Worm (Caenorhabditis elegans) whole organism, early embryonic: ENCODE data around the gene poml-4.
"Not testable (repeated sequence)": the region's sequence is repeated elsewhere in the genome, so short reads cannot be mapped to it uniquely, and the experiment has no call there.

Experiments
- B0310.2 ChIP-seq: sonication (generic microtip); optimal IDR thresholded peaks from 2 replicates; lab custom pipeline; 2016; ENCODE audit warnings: mild to moderate bottlenecking, missing genetic modification characterization, missing compliant biosample characterization
- F13C5.2 ChIP-seq: sonication (generic microtip); optimal IDR thresholded peaks from 2 replicates; lab custom pipeline; 2017; ENCODE audit warnings: mild to moderate bottlenecking, missing genetic modification characterization, inconsistent platforms, missing compliant biosample characterization
- aly-1 ChIP-seq: sonication (generic microtip); optimal IDR thresholded peaks from 2 replicates; lab custom pipeline; 2016; ENCODE audit warnings: missing genetic modification characterization, missing compliant biosample characterization
- ama-1 ChIP-seq: fragments of 150-350 bp; optimal IDR thresholded peaks from 2 replicates; lab custom pipeline; 2014
- ceh-13 ChIP-seq: fragments of 200-800 bp; sonication (Bioruptor generic); optimal IDR thresholded peaks from 2 replicates; lab custom pipeline; 2018; ENCODE audit warnings: mild to moderate bottlenecking, missing genetic modification characterization, missing compliant biosample characterization
- ceh-36 ChIP-seq: sonication (generic microtip); optimal IDR thresholded peaks from 2 replicates; lab custom pipeline; 2016; ENCODE audit warnings: missing genetic modification characterization, inconsistent platforms, missing compliant biosample characterization
- ets-7 ChIP-seq: sonication (generic microtip); optimal IDR thresholded peaks from 2 replicates; lab custom pipeline; 2016; ENCODE audit warnings: missing genotype, missing genetic modification characterization, missing compliant biosample characterization
- flt-1 ChIP-seq: fragments of 200-800 bp; sonication (Bioruptor generic); IDR thresholded peaks from 2 replicates; pipeline ENCODE4 v1.3.6; 2022; ENCODE audit warnings: missing genetic modification characterization, missing compliant biosample characterization
- hmbx-1 ChIP-seq: sonication (generic microtip); optimal IDR thresholded peaks from 2 replicates; lab custom pipeline; 2016; ENCODE audit warnings: mild to moderate bottlenecking, missing genetic modification characterization, missing compliant biosample characterization
- hmg-4 ChIP-seq: fragments of 200-800 bp; sonication (Bioruptor generic); optimal IDR thresholded peaks from 2 replicates; lab custom pipeline; 2018; ENCODE audit warnings: mild to moderate bottlenecking, missing genetic modification characterization, missing compliant biosample characterization
- hnd-1 ChIP-seq: sonication (generic microtip); optimal IDR thresholded peaks from 2 replicates; lab custom pipeline; 2016; ENCODE audit warnings: missing genetic modification characterization, missing compliant biosample characterization
- pes-1 ChIP-seq: fragments of 200-800 bp; sonication (Bioruptor generic); IDR thresholded peaks from 2 replicates; pipeline ENCODE4 v1.3.6; 2022; ENCODE audit warnings: missing genetic modification reagents, missing genetic modification characterization, missing compliant biosample characterization
- scrt-1 ChIP-seq: fragments of 200-800 bp; sonication (Bioruptor generic); IDR thresholded peaks from 2 replicates; pipeline ENCODE4 v1.3.6; 2022; ENCODE audit warnings: missing genetic modification characterization, missing compliant biosample characterization
- sea-1 ChIP-seq: fragments of 200-800 bp; sonication (Bioruptor generic); conservative IDR thresholded peaks from 2 replicates; pipeline ENCODE4 v1.3.6; 2022; ENCODE audit warnings: missing genetic modification characterization, missing compliant biosample characterization
- tbx-11 ChIP-seq: fragments of 200-800 bp; sonication (Bioruptor generic); IDR thresholded peaks from 2 replicates; pipeline ENCODE4 v1.3.6; 2022; ENCODE audit warnings: missing genetic modification characterization, missing compliant biosample characterization
- tbx-37 ChIP-seq: fragments of 200-800 bp; sonication (Bioruptor generic); conservative IDR thresholded peaks from 2 replicates; pipeline ENCODE4 v1.3.6; 2022; ENCODE audit warnings: missing genetic modification reagents, missing genetic modification characterization, missing compliant biosample characterization
- tra-4 ChIP-seq: sonication (generic microtip); optimal IDR thresholded peaks from 2 replicates; lab custom pipeline; 2017; ENCODE audit warnings: missing genetic modification characterization, missing compliant biosample characterization

Gene poml-4

ce11 chrII:1521956-1522355, 18.8 kb upstream of the poml-4 start:
- TF ChIP-seq ceh-13 (GFP tag; lab: Kevin White, UChicago) (no peak), pes-1 (GFP tag; lab: Robert Waterston, UW) (no peak), F13C5.2 (tag; lab: Kevin White, UChicago) (no peak), B0310.2 (tag; lab: Kevin White, UChicago) (no peak), tbx-11 (GFP tag; lab: Robert Waterston, UW) (no peak), ceh-36 (no peak), hmg-4 (no peak), sea-1 (no peak), flt-1 (GFP tag; lab: Robert Waterston, UW) (no peak), tra-4 (tag; lab: Kevin White, UChicago) (no peak), aly-1 (tag; lab: Kevin White, UChicago) (no peak)

- TF ChIP-seq hmbx-1 (tag; lab: Kevin White, UChicago) (no peak), tra-4 (tag; lab: Kevin White, UChicago) (no peak), F13C5.2 (tag; lab: Kevin White, UChicago) (no peak), ceh-36 (no peak), tbx-37 (GFP tag; lab: Robert Waterston, UW) (no peak), pes-1 (GFP tag; lab: Robert Waterston, UW) (no peak), flt-1 (GFP tag; lab: Robert Waterston, UW) (no peak), ceh-13 (GFP tag; lab: Kevin White, UChicago) (no peak), aly-1 (tag; lab: Kevin White, UChicago) (no peak), B0310.2 (tag; lab: Kevin White, UChicago) (no peak), hmg-4 (no peak), ama-1 (no peak), scrt-1 (GFP tag; lab: Robert Waterston, UW) (no peak)
These were observed 15.2 kb upstream of the poml-4 start, which contains the start of gene Y51H7BR.7 for ce11 chrII:1525498-1525897. Gene Y51H7BR.7 (minus strand): TSS chrII:1525598.

ce11 chrII:1529057-1529456, 11.7 kb upstream of the poml-4 start, which contains the start of gene Y51H7BR.4:
Gene Y51H7BR.4 (plus strand): TSS chrII:1529357.
- no peak for TF ChIP-seq aly-1 (tag; lab: Kevin White, UChicago)
- no peak for TF ChIP-seq tra-4 (tag; lab: Kevin White, UChicago)
- TF ChIP-seq ceh-13 (GFP tag; lab: Kevin White, UChicago): no peak
- TF ChIP-seq tbx-37 (GFP tag; lab: Robert Waterston, UW): no peak
- TF ChIP-seq tbx-11 (GFP tag; lab: Robert Waterston, UW): no peak
- TF ChIP-seq hmbx-1 (tag; lab: Kevin White, UChicago): no peak
- no peak for TF ChIP-seq B0310.2 (tag; lab: Kevin White, UChicago)
- no peak for TF ChIP-seq scrt-1 (GFP tag; lab: Robert Waterston, UW)
- TF ChIP-seq pes-1 (GFP tag; lab: Robert Waterston, UW): no peak
- no peak for TF ChIP-seq ets-7
- no peak for TF ChIP-seq sea-1
- no peak for TF ChIP-seq hnd-1
- TF ChIP-seq hmg-4: no peak
- no peak for TF ChIP-seq ama-1
- TF ChIP-seq ceh-36: no peak

ce11 chrII:1535931-1536330, 4.8 kb upstream of the poml-4 start, which contains the start of gene fbxb-43:
Gene fbxb-43 (plus strand): TSS chrII:1536231.
- TF ChIP-seq tra-4 (tag; lab: Kevin White, UChicago) (no peak), tbx-11 (GFP tag; lab: Robert Waterston, UW) (no peak), B0310.2 (tag; lab: Kevin White, UChicago) (no peak), ets-7 (no peak), scrt-1 (GFP tag; lab: Robert Waterston, UW) (no peak), aly-1 (tag; lab: Kevin White, UChicago) (no peak), tbx-37 (GFP tag; lab: Robert Waterston, UW) (no peak), hmbx-1 (tag; lab: Kevin White, UChicago) (no peak), pes-1 (GFP tag; lab: Robert Waterston, UW) (no peak), ceh-36 (no peak), ceh-13 (GFP tag; lab: Kevin White, UChicago) (no peak)

ce11 chrII:1537321-1537720, 3.4 kb upstream of the poml-4 start, which contains the start of gene fbxb-42:
Gene fbxb-42 (plus strand): TSS chrII:1537621.
- TF ChIP-seq tbx-37 (GFP tag; lab: Robert Waterston, UW): no peak
- no peak for TF ChIP-seq pes-1 (GFP tag; lab: Robert Waterston, UW)
- no peak for TF ChIP-seq F13C5.2 (tag; lab: Kevin White, UChicago)
- no peak for TF ChIP-seq tra-4 (tag; lab: Kevin White, UChicago)
- no peak for TF ChIP-seq hnd-1

ce11 chrII:1538589-1538988, 2.1 kb upstream of the poml-4 start, which contains the start of gene fbxb-44:
Gene fbxb-44 (plus strand): TSS chrII:1538889.
- no peak for TF ChIP-seq tbx-11 (GFP tag; lab: Robert Waterston, UW)
- no peak for TF ChIP-seq ets-7
- TF ChIP-seq scrt-1 (GFP tag; lab: Robert Waterston, UW): no peak
- no peak for TF ChIP-seq aly-1 (tag; lab: Kevin White, UChicago)

- not testable (repeated sequence) for TF ChIP-seq flt-1 (GFP tag; lab: Robert Waterston, UW); ceh-13 (GFP tag; lab: Kevin White, UChicago); sea-1
These were observed 2.5 kb downstream of the poml-4 start, which contains the start of gene K05F6.4 for ce11 chrII:1543182-1543581. Gene K05F6.4 (plus strand): TSS chrII:1543482.

- TF ChIP-seq ama-1 (no peak), pes-1 (GFP tag; lab: Robert Waterston, UW) (no peak), ets-7 (no peak), hmbx-1 (tag; lab: Kevin White, UChicago) (no peak), sea-1 (no peak), ceh-13 (GFP tag; lab: Kevin White, UChicago) (no peak), hnd-1 (no peak), tbx-11 (GFP tag; lab: Robert Waterston, UW) (no peak), tra-4 (tag; lab: Kevin White, UChicago) (no peak), B0310.2 (tag; lab: Kevin White, UChicago) (no peak), hmg-4 (no peak)
These were observed 4.9 kb downstream of the poml-4 start, which contains the start of gene K05F6.12 for ce11 chrII:1545625-1546024. Gene K05F6.12 (plus strand): TSS chrII:1545925.
